Worm (Caenorhabditis elegans): Measurements from ENCODE around the gene argk-1.

The argk-1 gene

DNA sequence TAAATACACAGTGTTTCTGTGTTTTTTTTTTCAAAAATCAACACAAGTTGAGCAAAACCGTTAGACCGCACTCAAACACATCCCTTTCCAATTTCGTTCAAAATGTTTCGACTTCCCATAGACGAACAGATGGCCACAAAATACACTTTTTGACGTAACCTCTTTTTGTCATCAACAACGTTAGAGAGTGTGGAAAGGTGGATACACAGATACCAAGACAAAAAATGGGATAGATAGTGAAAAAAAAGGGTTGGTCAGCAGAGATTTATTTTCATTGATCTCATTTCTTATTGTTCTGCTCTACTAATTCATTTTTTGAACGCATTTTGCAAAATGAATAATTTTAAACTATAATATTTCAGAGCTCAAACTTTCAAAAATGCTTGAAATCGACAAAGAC, 8.8 kb upstream of the argk-1 start (continued):
- no peak for TF ChIP-seq swsn-7 (tag; optimal IDR thresholded peaks at IDR 0.05)
- TF ChIP-seq pqm-1 (tag; optimal IDR thresholded peaks at IDR 0.05) = no peak
- no peak for TF ChIP-seq aly-2 (tag; optimal IDR thresholded peaks at IDR 0.05)
- no peak for TF ChIP-seq unc-86 (tag; optimal IDR thresholded peaks at IDR 0.05)
- TF ChIP-seq mep-1 (tag; optimal IDR thresholded peaks at IDR 0.05) = peak; percentile 38
- no peak for TF ChIP-seq lin-14 (GFP tag; optimal IDR thresholded peaks at IDR 0.05)
- no peak for TF ChIP-seq mdl-1 (tag; optimal IDR thresholded peaks at IDR 0.05)
- no peak for TF ChIP-seq nhr-11 (tag; optimal IDR thresholded peaks at IDR 0.05)

DNA sequence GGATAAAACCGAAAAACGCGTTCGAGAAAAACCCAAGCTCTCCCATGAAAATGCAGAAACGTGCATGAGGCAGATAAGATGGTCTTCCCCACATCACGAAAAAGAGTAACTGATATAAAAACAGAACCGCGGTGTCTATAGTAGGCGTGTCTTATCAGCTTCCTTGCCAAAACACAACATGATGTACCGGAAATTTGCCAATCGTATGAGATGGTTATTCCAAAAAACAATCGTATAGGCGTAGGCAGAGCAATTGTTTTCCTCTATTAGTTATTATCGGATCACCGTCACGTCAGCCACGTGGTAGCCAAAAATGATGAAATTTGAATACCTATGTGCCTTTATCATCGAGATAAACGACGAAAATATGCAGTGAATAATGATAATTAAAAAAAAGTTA, 4.3 kb upstream of the argk-1 start, which contains the start of gene str-7:
Gene str-7 (minus strand): TSS at position 101 of the 400 bp plus-strand sequence.
- TF ChIP-seq C16A3.4 (tag; optimal IDR thresholded peaks at IDR 0.05) (no peak), nhr-12 (tag; optimal IDR thresholded peaks at IDR 0.05) (no peak), C34B4.2 (tag; optimal IDR thresholded peaks at IDR 0.05) (no peak), lin-39 (tag; optimal IDR thresholded peaks at IDR 0.05) (no peak), snu-23 (GFP tag; optimal IDR thresholded peaks at IDR 0.05) (no peak), mab-9 (GFP tag; IDR thresholded peaks at IDR 0.05) (no peak), fkh-4 (tag; optimal IDR thresholded peaks at IDR 0.05; ENCODE audit: borderline replicate concordance) (no peak), alr-1 (tag; optimal IDR thresholded peaks at IDR 0.05; ENCODE audit: borderline replicate concordance) (no peak), fkh-10 (GFP tag; optimal IDR thresholded peaks at IDR 0.05) (no peak), Y116A8C.19 (tag; optimal IDR thresholded peaks at IDR 0.05; ENCODE audit: borderline replicate concordance) (no peak)

DNA sequence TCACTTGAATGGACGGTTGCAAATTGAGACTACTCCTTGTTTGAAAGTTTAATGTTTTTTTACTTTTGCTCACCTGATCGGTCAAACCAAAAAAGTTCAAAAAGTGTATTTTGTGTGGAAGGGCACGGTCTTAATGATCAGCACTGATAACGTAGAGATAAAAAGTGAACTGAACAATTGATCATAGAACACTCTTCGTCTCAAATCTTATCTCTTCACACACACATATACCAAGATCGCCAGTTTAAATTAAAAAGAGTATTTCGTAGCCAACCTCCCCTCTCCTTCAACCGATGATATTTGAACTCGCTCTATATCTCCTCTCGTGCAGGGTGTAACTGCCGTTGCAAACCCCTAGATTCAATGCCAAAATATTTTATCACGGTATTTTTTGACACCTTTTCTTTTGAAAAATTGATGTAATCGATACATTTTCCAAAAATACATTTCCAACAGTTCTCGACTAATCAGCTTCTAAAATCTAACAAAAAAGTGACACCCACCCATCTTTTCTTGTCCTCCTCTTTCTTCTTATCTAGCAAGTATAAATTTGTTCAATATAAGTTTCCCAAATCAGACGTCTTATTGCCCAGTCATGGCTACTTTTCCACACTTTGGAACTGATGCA, 3.5 kb upstream of the argk-1 start, which contains the start of gene cth-1:
Gene cth-1 (plus strand): TSS at position 578 of the 628 bp plus-strand sequence.
- TF ChIP-seq mep-1 (tag; optimal IDR thresholded peaks at IDR 0.05) (no peak), mdl-1 (tag; optimal IDR thresholded peaks at IDR 0.05) (peak in 1 of 2 experiments; percentile 1), nhr-20 (tag; optimal IDR thresholded peaks at IDR 0.05) (peak; percentile 14), elt-2 (tag; optimal IDR thresholded peaks at IDR 0.05) (peak; percentile 49), elt-3 (tag; optimal IDR thresholded peaks at IDR 0.05) (peak in 3 of 6 experiments; percentile 38 to 67 (median 46)), fkh-4 (tag; optimal IDR thresholded peaks at IDR 0.05; ENCODE audit: borderline replicate concordance) (no peak), tlp-1 (tag; optimal IDR thresholded peaks at IDR 0.05) (no peak), sup-37 (GFP tag; optimal IDR thresholded peaks at IDR 0.05) (no peak), aha-1 (tag; optimal IDR thresholded peaks at IDR 0.05) (no peak), nhr-85 (tag) (peak; percentile 72), unc-130 (tag; optimal IDR thresholded peaks at IDR 0.05) (no peak), fos-1 (tag; optimal IDR thresholded peaks at IDR 0.05) (no peak), efl-1 (optimal IDR thresholded peaks at IDR 0.05) (no peak), efl-1 (GFP tag; optimal IDR thresholded peaks at IDR 0.05 in 1 of 2) (peak in 1 of 2 experiments; percentile 88), ztf-4 (tag; optimal IDR thresholded peaks at IDR 0.05) (no peak), lin-14 (GFP tag; optimal IDR thresholded peaks at IDR 0.05) (peak; percentile 14), Y116A8C.19 (tag; optimal IDR thresholded peaks at IDR 0.05; ENCODE audit: borderline replicate concordance) (no peak)

DNA sequence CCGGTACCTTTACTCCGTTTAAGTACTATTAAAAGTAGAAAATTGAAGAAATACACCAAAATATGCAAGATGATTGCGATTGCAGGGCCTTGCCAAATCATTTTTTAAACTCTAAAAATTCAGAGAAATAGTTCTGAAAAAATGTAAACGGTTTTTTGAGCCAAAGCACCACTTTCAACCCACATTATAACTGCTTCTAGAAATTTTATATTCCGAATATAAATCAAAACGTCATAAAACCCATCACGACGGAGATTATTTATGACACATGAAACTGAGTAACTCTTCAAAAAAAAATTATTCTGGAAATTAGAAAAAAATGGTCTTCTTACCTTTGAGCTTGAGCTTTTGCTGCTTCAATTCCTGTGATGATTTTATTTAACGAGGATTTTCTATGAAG, 10.5 kb downstream of the argk-1 start, which contains the start of gene srxa-16:
Gene srxa-16 (minus strand): TSS at position 101 of the 400 bp plus-strand sequence.
- TF ChIP-seq snpc-4 (tag; optimal IDR thresholded peaks at IDR 0.05) = no peak

DNA sequence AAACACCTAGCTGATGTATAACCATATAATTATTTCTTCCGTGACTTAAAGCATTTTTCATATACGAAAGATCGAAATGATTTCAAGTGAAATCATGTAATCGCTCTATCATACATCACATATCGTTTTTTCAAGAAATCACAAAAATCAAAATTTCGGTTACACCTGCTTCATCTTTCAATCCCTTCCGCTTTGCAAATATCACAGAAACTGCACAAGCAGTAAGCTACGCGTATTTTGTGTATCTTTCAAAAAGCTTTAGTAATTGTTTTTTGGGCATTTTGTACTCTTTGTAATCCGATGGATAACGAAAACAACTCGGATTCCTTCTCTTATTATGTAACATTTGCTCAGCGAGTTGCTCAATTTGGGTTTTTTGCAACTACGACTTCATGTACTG, 11.7 kb downstream of the argk-1 start, which contains the start of gene str-25:
Gene str-25 (plus strand): TSS at position 301 of the 400 bp plus-strand sequence.
- TF ChIP-seq pqm-1 (tag; optimal IDR thresholded peaks at IDR 0.05) = no peak
- no peak for TF ChIP-seq jun-1 (tag; optimal IDR thresholded peaks at IDR 0.05)
- no peak for TF ChIP-seq fkh-10 (GFP tag; optimal IDR thresholded peaks at IDR 0.05)
- TF ChIP-seq mep-1 (tag; optimal IDR thresholded peaks at IDR 0.05) = no peak
- no peak for TF ChIP-seq ceh-88 (GFP tag; IDR thresholded peaks at IDR 0.05)
- TF ChIP-seq C34B4.2 (tag; optimal IDR thresholded peaks at IDR 0.05) = no peak
- no peak for TF ChIP-seq rnt-1 (tag; optimal IDR thresholded peaks at IDR 0.05)

Data from whole organism, L1 larva.